Worm (Caenorhabditis elegans) whole organism, L3 larva: ENCODE measurements around the gene F09G2.1.

Experiments
- aly-2 ChIP-seq: fragments of 150-350 bp; optimal IDR thresholded peaks from 2 replicates; lab custom pipeline; 2014; ENCODE audit warnings: missing biosample characterization, missing genetic modification characterization
- ama-1 ChIP-seq: fragments of 150-350 bp; optimal IDR thresholded peaks from 2 replicates; lab custom pipeline; 2018
- ceh-16 ChIP-seq: sonication (generic microtip); optimal IDR thresholded peaks from 2 replicates; lab custom pipeline; 2017; ENCODE audit warnings: missing biosample characterization, missing genetic modification characterization
- ceh-82 ChIP-seq: fragments of 150-350 bp; optimal IDR thresholded peaks from 2 replicates; lab custom pipeline; 2014; ENCODE audit warnings: missing biosample characterization, missing genetic modification characterization
- ceh-9 ChIP-seq: sonication (generic microtip); optimal IDR thresholded peaks from 2 replicates; lab custom pipeline; 2018; ENCODE audit warnings: missing biosample characterization, missing genetic modification characterization
- daf-12 ChIP-seq: fragments of 150-350 bp; optimal IDR thresholded peaks from 2 replicates; lab custom pipeline; 2014; ENCODE audit warnings: missing biosample characterization, missing genetic modification reagents, missing genetic modification characterization
- elt-3 ChIP-seq, 3 experiments: fragments of 150-350 bp in 1 of 3; sonication (generic microtip) in 2 of 3; optimal IDR thresholded peaks; 2 replicates in 2 of 3; 4 replicates in 1 of 3; lab custom pipeline; 2014 to 2017; ENCODE audit warnings: missing biosample characterization in 3 of 3, missing genetic modification characterization in 3 of 3
- mdl-1 ChIP-seq: fragments of 150-350 bp; optimal IDR thresholded peaks from 2 replicates; lab custom pipeline; 2014; ENCODE audit warnings: missing biosample characterization, missing genetic modification characterization
- nfya-1 ChIP-seq: sonication (generic microtip); optimal IDR thresholded peaks from 2 replicates; lab custom pipeline; 2017; ENCODE audit warnings: missing genetic modification characterization, mild to moderate bottlenecking, missing compliant biosample characterization, antibody characterized with exemption, moderate library complexity; ENCODE audit not compliant: insufficient read depth
- nhr-76 ChIP-seq: fragments of 150-350 bp; sonication (generic microtip); optimal IDR thresholded peaks from 5 replicates; lab custom pipeline; 2014; ENCODE audit warnings: missing biosample characterization, missing genetic modification characterization
- nhr-77 ChIP-seq: fragments of 150-350 bp; optimal IDR thresholded peaks from 2 replicates; lab custom pipeline; 2014; ENCODE audit warnings: missing biosample characterization, missing genetic modification characterization
- ztf-11 ChIP-seq: fragments of 150-350 bp; optimal IDR thresholded peaks from 2 replicates; lab custom pipeline; 2014; ENCODE audit warnings: missing biosample characterization, missing genetic modification characterization

DNA sequence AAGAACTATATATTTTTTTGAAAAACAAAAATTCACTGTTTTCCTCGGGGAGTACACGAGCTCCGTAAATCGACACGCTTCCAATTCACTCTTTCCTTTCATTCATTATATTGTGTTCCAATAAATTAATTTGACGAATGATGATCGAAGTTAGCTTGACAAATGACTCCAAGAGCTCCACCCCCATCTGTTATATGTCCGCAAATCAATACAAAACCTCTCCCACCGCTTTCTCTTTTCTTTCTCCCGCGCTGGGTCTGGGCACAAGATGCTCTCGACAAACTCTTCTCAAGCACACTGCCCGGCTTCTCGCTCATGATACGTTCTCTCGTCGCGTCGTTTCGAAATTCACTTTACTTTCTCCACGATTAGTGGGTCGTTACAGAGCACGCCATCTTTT lies 23.9 kb downstream of the F09G2.1 start, which contains the start of gene C13F10.1:
- TF ChIP-seq nhr-76 = no peak
- TF ChIP-seq ceh-16 (tag; lab: Kevin White, UChicago) = no peak
- TF ChIP-seq daf-12 (tag; lab: Kevin White, UChicago) = no peak
- TF ChIP-seq mdl-1 (tag; lab: Kevin White, UChicago) = no peak
- no peak for TF ChIP-seq elt-3 (tag; optimal IDR thresholded peaks at IDR 0.05; lab: Kevin White, UChicago)
- no peak for TF ChIP-seq ceh-9 (tag; lab: Kevin White, UChicago)
- TF ChIP-seq ama-1 (lab: Kevin White, UChicago) = no peak
- no peak for TF ChIP-seq aly-2 (tag; lab: Kevin White, UChicago)
- TF ChIP-seq nhr-77 (tag; lab: Kevin White, UChicago) = no peak
- peak; percentile 29 for TF ChIP-seq nfya-1 (tag; lab: Kevin White, UChicago)
- no peak for TF ChIP-seq ztf-11 (tag; lab: Kevin White, UChicago)
- TF ChIP-seq ceh-82 (tag; lab: Kevin White, UChicago) = no peak
